Fruit fly (Drosophila melanogaster) Kc167 (cell line): ENCODE results near the gene vvl.

Source experiments
- Myc ChIP-seq: fragments of >200 bp; optimal IDR thresholded peaks from 2 replicates; lab custom pipeline; 2017; ENCODE audit warnings: missing external identifiers
- Sin3A ChIP-seq: fragments of >200 bp; optimal IDR thresholded peaks from 2 replicates; lab custom pipeline; 2018; ENCODE audit warnings: missing external identifiers
- h ChIP-seq: fragments of >200 bp; optimal IDR thresholded peaks from 3 replicates; lab custom pipeline; 2018; ENCODE audit warnings: missing external identifiers
- insv ChIP-seq: fragments of >200 bp; optimal IDR thresholded peaks from 3 replicates; lab custom pipeline; 2018; ENCODE audit warnings: missing external identifiers
- psq ChIP-seq: fragments of >200 bp; optimal IDR thresholded peaks from 2 replicates; lab custom pipeline; 2017; ENCODE audit warnings: missing external identifiers
- ttk ChIP-seq: sonication (Bioruptor generic); optimal IDR thresholded peaks from 2 replicates; lab custom pipeline; 2017; ENCODE audit warnings: missing external identifiers

The vvl gene

DNA sequence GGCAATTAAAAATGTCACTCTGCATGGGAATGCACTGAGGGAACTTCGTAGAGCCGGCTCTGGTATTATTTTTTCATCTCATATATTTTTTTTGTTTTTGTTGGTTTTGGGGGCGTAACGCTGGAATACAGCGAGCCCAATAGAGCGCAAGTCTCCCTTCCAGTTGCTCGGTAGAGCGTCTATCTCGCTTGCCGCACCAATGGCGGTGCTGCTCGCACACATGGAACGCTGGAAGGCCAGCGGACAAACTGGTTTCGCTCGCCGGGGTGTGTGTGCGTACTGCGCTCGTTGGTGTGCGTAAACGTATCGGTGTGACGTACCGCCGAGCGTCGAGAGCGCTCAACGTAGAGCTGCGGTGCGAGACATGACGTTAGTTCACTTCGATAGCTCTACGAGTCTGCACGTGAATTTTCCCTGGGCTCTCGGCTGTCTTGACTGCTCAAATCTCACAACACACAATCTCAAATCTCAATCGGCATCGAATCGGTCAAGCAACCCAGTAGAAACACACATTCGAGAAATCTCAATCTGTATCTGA, at the start of gene vvl:
vvl (plus strand) TSS at position 371 of the 538 bp plus-strand sequence.
- TF ChIP-seq ttk (lab: Kevin White, UChicago) = no peak
- no peak for TF ChIP-seq h (lab: Kevin White, UChicago)
- no peak for TF ChIP-seq psq (lab: Kevin White, UChicago)
- no peak for TF ChIP-seq Myc (lab: Kevin White, UChicago)
- TF ChIP-seq Sin3A (lab: Kevin White, UChicago) = no peak
- no peak for TF ChIP-seq insv (lab: Kevin White, UChicago)

DNA sequence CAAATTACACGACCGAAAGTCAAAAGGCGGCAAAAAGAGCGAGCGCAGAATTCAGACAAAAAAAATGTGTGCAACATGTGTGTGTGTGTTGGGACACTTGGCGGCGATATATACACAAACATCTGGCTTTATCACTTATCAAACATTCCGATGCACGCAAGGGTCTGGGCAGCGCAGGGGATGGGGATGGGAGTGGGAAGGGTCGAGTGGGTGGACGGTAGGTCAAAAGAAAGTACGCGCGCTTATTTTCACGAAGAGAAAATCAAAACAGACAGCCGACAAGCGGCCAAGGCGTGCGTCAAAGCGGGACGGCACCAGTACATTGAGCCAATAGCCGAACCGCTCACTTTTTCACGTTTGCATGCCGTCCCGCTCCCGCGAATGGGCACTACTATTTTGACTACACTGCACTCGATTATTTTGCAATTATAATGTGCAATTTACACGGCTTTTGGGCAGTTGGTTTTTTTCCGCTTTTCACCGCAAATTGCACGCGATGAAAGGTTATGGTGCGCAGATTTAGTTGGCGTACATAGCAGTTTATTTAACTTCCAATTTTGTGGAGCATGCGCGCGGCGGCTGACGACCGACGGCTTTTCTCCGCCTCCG, 47.7 kb upstream of the vvl start:
- TF ChIP-seq psq (lab: Kevin White, UChicago) (peak; percentile 22), h (lab: Kevin White, UChicago) (no peak)

DNA sequence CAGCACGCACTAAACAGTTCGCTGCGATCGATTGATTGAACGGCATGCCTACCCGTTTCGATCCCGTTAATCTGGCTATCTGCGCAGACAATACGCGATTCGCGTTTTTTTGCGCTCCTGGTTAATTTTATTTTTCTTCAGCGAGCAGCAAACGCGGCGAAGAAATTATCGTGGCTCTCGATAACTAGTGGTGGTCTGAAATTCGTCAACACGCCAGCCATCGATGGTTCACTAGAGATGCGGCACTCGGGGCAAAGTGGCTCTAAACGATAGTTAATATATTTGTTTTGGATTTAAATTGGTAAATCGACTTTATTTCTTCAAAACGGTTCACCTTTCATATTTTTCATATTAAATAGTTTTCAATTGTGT, 47.0 kb upstream of the vvl start, which contains the start of gene dikar:
dikar (minus strand) TSS at position 191 of the 372 bp plus-strand sequence.
- TF ChIP-seq ttk (lab: Kevin White, UChicago) (no peak), insv (lab: Kevin White, UChicago) (no peak), psq (lab: Kevin White, UChicago) (no peak), Myc (lab: Kevin White, UChicago) (no peak), Sin3A (lab: Kevin White, UChicago) (no peak), h (lab: Kevin White, UChicago) (no peak)

DNA sequence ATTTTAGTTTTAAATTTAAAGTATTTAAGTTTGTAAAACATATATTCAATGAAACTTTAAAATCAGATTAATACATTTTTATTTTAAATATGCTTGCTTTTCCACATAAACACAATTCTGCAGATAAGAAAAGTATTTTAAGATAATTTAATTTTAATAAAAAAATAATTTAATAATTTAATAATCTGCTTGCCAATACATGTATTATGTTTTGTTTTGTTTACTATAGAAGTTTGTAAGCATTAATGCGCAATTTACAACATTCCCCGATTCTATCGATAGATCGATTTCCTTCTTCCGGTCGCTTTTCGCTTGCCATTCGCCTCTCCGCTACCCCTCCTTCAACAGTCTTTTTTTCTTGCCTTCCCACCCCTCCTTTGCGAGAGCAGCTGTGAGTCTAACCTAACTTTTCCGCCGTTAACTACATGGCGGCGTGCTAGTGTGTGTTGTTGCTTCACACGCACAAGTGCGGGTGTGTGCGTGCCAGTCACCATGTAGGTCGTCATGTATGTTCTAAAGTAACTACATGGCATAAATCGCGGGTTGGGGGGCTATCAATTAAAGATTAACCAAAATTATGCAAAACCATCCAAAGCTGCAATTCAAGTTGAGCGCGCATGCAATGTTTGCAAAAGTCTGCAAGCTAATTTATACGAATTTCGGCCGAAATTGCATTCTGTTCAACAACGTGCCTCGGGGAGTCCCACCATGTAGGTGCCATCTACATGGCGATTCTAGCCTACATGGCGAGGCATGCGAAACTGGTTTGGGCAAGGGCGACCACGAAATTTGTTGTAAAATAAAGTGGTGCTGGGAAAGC, 46.4 kb upstream of the vvl start:
- TF ChIP-seq insv (lab: Kevin White, UChicago) (no peak), psq (lab: Kevin White, UChicago) (peak; percentile 24)

DNA sequence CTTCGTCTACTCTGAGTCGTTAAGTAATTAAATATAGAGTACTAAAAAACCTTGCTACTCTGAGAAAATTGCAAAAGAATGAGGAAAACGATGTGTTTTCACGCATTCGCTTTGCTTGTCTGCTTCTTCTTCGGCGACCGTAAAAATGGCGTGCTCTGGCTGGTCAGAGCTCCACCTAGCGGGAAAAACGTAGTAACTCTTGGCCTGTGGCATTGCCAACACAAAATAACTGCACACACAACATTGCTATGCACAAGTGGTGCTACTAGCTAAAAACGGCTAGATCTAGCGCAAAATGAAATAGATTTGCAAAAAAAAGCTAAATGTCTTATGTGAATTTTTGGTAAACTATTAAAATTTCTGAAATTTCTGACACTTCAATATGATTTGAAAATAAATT, 42.8 kb upstream of the vvl start:
- TF ChIP-seq h (lab: Kevin White, UChicago) = no peak
- no peak for TF ChIP-seq Myc (lab: Kevin White, UChicago)
- no peak for TF ChIP-seq psq (lab: Kevin White, UChicago)
- TF ChIP-seq insv (lab: Kevin White, UChicago) = no peak
- no peak for TF ChIP-seq Sin3A (lab: Kevin White, UChicago)
- no peak for TF ChIP-seq ttk (lab: Kevin White, UChicago)

DNA sequence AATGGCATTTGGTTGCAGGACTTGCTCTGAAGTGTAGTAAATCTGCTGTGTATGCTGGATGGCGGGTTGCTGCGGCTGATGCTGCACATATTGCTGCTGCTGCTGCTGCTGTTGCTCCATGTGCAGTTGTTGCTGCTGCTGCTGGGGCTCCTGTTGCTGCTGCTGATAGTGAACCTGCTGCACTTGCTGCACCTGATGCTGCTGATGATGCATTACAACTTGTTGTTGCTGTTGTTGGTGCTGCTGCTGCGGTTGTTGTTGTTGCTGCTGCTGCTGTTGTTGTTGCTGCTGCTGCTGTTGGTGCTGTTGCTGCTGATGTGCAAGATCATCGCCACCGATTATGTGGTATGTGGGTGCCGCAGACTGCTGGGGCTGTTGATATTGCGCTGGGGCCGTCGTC, 39.1 kb upstream of the vvl start:
- TF ChIP-seq insv (lab: Kevin White, UChicago) = no peak
- TF ChIP-seq ttk (lab: Kevin White, UChicago) = no peak
- no peak for TF ChIP-seq h (lab: Kevin White, UChicago)
- TF ChIP-seq psq (lab: Kevin White, UChicago) = no peak

DNA sequence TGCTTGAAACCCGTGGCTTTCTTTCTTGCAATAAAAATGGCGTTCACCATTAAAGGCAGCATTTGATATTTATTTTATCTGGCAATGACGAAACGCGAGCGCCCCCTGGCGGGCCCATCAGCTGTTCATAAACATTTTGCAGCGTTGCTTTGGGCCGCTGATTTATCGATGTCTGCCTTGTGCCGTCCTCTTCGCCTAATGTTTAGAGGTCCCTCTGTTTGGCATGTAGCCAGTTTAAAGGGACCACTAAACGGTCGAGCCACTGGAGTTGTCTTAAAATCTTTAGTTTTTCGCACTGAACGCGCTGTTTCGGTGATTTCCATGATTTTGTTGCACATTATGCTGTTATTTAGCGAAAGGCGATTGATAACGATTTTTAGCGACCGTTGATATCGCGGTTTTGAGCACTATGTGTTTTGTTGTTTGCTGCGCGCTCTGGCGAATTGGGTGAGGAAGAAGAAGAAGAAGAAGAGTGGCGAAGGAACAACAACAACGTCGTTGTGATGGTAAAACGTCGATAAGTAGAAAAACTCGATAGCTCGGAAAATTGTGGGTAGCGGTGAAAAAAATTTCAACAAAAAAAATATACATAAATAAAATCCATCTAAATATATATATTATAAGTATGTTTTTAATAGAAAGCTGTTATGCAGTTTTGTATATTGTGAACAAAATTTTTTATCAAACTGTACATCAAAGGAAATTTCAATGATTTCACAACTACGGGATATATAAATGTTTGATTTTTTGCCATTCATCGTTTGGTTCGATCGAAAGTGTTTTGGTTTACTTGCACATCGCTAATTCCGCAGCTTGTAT, 37.5 kb upstream of the vvl start, which contains the start of the genes velo and Sbds:
velo (minus strand) TSS at position 475 of the 819 bp plus-strand sequence.
Sbds (plus strand) TSS at position 636 of the 819 bp plus-strand sequence.
- TF ChIP-seq h (lab: Kevin White, UChicago) = no peak

DNA sequence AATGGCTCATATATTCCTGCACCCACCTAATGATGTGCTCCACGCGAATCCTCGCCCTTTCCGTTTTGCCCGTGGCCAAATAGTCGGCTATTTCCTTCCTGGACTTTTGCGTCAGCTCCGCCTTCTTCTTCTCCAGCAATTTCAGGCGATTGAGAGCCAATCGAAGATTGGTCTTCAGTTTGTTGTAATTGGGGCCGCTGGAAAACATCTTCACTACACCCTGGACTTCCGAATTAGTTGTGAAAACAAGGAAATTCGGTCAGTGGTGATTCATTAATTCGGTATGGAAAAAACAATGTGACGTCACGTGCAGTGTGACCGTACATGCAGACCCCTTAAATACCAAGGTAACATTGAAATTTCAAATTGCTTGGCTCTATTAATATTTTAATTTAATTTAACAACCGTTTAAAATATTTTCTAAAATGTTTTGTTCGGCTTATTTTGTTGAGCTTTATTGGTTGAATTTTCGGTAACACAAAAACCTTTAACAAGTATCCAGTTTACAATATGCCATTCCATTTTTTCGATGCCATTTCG, 33.7 kb upstream of the vvl start, which contains the start of gene Ist1:
Ist1 (minus strand) TSS at position 301 of the 540 bp plus-strand sequence.
- no peak for TF ChIP-seq psq (lab: Kevin White, UChicago)
- no peak for TF ChIP-seq insv (lab: Kevin White, UChicago)
- TF ChIP-seq Sin3A (lab: Kevin White, UChicago) = no peak
- TF ChIP-seq Myc (lab: Kevin White, UChicago) = no peak
- no peak for TF ChIP-seq h (lab: Kevin White, UChicago)
- no peak for TF ChIP-seq ttk (lab: Kevin White, UChicago)

DNA sequence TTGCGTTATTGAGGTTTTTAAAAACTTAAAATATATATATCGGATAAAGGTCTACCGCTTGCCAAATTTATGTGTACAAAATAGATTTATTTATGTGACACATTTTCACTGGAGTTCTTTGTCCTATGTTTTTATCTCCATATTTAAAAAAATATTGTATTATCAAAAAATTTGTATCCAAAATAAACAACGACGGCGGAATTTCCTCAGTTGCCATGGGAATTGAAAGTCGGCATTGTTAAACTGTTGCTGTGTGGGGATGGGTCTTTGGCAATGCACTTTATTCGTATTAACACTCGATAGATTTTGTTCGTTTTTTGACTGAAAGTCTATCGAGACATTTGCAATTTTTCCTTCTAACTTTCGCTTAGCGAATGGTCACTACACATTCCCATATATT, 26.8 kb upstream of the vvl start, which contains the start of gene Rsph3:
Rsph3 (minus strand) TSS at position 101 of the 400 bp plus-strand sequence.
- TF ChIP-seq psq (lab: Kevin White, UChicago) (no peak), Sin3A (lab: Kevin White, UChicago) (no peak)

DNA sequence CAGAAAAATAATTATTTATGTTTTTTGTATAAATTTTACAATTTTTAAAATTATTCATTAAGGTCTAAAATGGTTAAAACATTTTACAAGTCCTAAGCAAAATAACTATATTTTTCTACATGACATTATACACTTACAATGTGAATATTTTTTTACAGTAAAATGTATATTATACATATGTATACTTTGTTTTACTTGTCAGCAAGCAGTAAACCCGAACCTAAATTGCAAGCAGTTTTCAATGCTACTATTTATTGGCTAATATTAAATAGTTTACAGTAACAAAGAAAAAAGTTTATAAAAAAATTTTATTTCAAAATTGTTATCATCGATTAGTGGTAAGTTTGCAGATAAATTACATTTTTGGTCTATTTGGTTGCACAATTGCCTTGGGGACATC, 26.1 kb upstream of the vvl start:
- TF ChIP-seq Myc (lab: Kevin White, UChicago) (no peak), Sin3A (lab: Kevin White, UChicago) (no peak), insv (lab: Kevin White, UChicago) (no peak), ttk (lab: Kevin White, UChicago) (no peak), h (lab: Kevin White, UChicago) (no peak), psq (lab: Kevin White, UChicago) (no peak)

DNA sequence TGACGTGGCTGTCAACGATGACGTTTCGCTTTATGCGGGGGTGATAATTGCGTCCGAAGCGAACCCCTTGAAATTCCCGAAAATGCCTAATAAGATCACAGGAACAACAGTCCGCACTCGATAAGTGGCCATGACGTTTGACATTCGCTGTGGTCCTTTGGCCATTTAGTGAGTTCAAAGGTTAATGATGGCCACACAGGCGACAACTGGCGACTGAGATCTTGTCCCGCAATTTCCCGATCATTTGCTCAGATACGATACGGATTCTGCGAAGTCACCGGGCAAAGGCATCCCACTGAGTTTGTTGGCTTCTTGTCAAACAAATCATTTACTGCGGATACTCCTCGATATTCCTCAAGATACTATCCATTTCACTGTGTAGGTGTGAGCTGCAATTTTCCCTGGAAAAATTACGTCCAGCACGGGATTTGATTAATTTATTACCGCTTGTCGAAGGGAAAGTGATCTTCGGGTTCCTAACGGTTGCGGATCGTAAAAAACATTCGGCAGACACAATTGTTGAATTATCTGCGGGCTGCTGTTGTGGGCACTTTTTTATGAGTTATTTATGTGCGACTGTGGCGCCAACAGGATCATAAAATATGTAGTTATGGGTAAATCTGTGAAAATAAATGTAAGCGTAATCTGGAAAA, 25.3 kb upstream of the vvl start:
- TF ChIP-seq insv (lab: Kevin White, UChicago) = no peak
